Fruit fly (Drosophila melanogaster) whole organism, embryonic: ENCODE results near the gene SCCRO.

Source experiments
- BEAF-32 ChIP-seq: fragments of 200-800 bp; sonication (Bioruptor generic); optimal IDR thresholded peaks from 3 replicates; lab custom pipeline; 2017; ENCODE audit warnings: missing biosample characterization, missing genetic modification characterization, mild to moderate bottlenecking, moderate library complexity, missing genetic modification reagents
- CG10366 ChIP-seq: fragments of 200-800 bp; sonication (Bioruptor generic); IDR thresholded peaks from 2 replicates; pipeline ENCODE4 v1.3.6; 2022; ENCODE audit warnings: missing biosample characterization, missing genetic modification characterization
- CG10979 ChIP-seq: fragments of 200-800 bp; sonication (Bioruptor generic); optimal IDR thresholded peaks from 2 replicates; lab custom pipeline; 2018; ENCODE audit warnings: missing biosample characterization, mild to moderate bottlenecking, missing genetic modification characterization, moderate library complexity
- CG11085 ChIP-seq: fragments of 200-800 bp; sonication (Bioruptor generic); IDR thresholded peaks from 2 replicates; pipeline ENCODE4 v1.3.6; 2022; ENCODE audit warnings: missing biosample characterization, missing genetic modification characterization
- CG11398 ChIP-seq: fragments of 200-800 bp; sonication (Bioruptor generic); optimal IDR thresholded peaks from 2 replicates; lab custom pipeline; 2016; ENCODE audit warnings: missing biosample characterization, missing genetic modification characterization
- CG11560 ChIP-seq: fragments of 200-800 bp; sonication (Bioruptor generic); IDR thresholded peaks from 3 replicates; pipeline ENCODE4 v1.3.6; 2022; ENCODE audit warnings: missing biosample characterization, missing genetic modification characterization
- CG12104 ChIP-seq: fragments of 200-800 bp; sonication (Bioruptor generic); optimal IDR thresholded peaks from 3 replicates; lab custom pipeline; 2016; ENCODE audit warnings: missing biosample characterization, missing genetic modification characterization
- CG1233 ChIP-seq: fragments of 200-800 bp; sonication (Bioruptor generic); optimal IDR thresholded peaks from 4 replicates; lab custom pipeline; 2018; ENCODE audit warnings: missing biosample characterization, mild to moderate bottlenecking, missing genetic modification characterization
- CG12942 ChIP-seq: fragments of 200-800 bp; sonication (Bioruptor generic); optimal IDR thresholded peaks from 3 replicates; lab custom pipeline; 2016; ENCODE audit warnings: missing biosample characterization, missing genetic modification characterization
- CG13296 ChIP-seq: fragments of 200-800 bp; sonication (Bioruptor generic); optimal IDR thresholded peaks from 3 replicates; lab custom pipeline; 2018; ENCODE audit warnings: missing biosample characterization, mild to moderate bottlenecking, missing genetic modification characterization
- CG13424 ChIP-seq: fragments of 200-800 bp; sonication (Bioruptor generic); optimal IDR thresholded peaks from 2 replicates; lab custom pipeline; 2019; ENCODE audit warnings: missing biosample characterization, mild to moderate bottlenecking, missing genetic modification characterization, moderate library complexity
- CG15011 ChIP-seq: fragments of 200-800 bp; sonication (Bioruptor generic); optimal IDR thresholded peaks from 3 replicates; lab custom pipeline; 2018; ENCODE audit warnings: missing biosample characterization, mild to moderate bottlenecking, missing genetic modification characterization
- CG15479 ChIP-seq: fragments of 200-800 bp; sonication (Bioruptor generic); optimal IDR thresholded peaks from 3 replicates; lab custom pipeline; 2019; ENCODE audit warnings: missing biosample characterization, mild to moderate bottlenecking, missing genetic modification characterization, moderate library complexity
- CG17186 ChIP-seq: fragments of 200-800 bp; sonication (Bioruptor generic); optimal IDR thresholded peaks from 3 replicates; lab custom pipeline; 2017; ENCODE audit warnings: missing biosample characterization, missing genetic modification reagents, missing genetic modification characterization
- CG18476 ChIP-seq: fragments of 200-800 bp; sonication (Bioruptor generic); optimal IDR thresholded peaks from 2 replicates; lab custom pipeline; 2016; ENCODE audit warnings: missing biosample characterization, mild to moderate bottlenecking, missing genetic modification characterization
- CG18599 ChIP-seq: fragments of 200-800 bp; sonication (Bioruptor generic); optimal IDR thresholded peaks from 3 replicates; lab custom pipeline; 2017; ENCODE audit warnings: missing biosample characterization, missing genetic modification characterization, mild to moderate bottlenecking, moderate library complexity, missing genetic modification reagents
- CG3281 ChIP-seq: fragments of 200-800 bp; sonication (Bioruptor generic); optimal IDR thresholded peaks from 3 replicates; lab custom pipeline; 2017; ENCODE audit warnings: missing biosample characterization, mild to moderate bottlenecking, missing genetic modification characterization
- CG43689 ChIP-seq: fragments of 200-800 bp; sonication (Bioruptor generic); IDR thresholded peaks from 2 replicates; pipeline ENCODE4 v1.3.6; 2022; ENCODE audit warnings: missing biosample characterization, missing genetic modification characterization
- CG6254 ChIP-seq: fragments of 200-800 bp; sonication (Bioruptor generic); optimal IDR thresholded peaks from 3 replicates; lab custom pipeline; 2017; ENCODE audit warnings: mild to moderate bottlenecking, missing biosample characterization, missing genetic modification reagents, missing genetic modification characterization
- CG7745 ChIP-seq: fragments of 200-800 bp; sonication (Bioruptor generic); optimal IDR thresholded peaks from 2 replicates; lab custom pipeline; 2018; ENCODE audit warnings: missing biosample characterization, mild to moderate bottlenecking, missing genetic modification characterization, moderate library complexity
- CG7786 ChIP-seq: fragments of 200-800 bp; sonication (Bioruptor generic); optimal IDR thresholded peaks from 2 replicates; lab custom pipeline; 2016; ENCODE audit warnings: missing biosample characterization, missing genetic modification characterization
- CG7839 ChIP-seq: fragments of 200-800 bp; sonication (Bioruptor generic); optimal IDR thresholded peaks from 3 replicates; lab custom pipeline; 2018; ENCODE audit warnings: missing biosample characterization, mild to moderate bottlenecking, missing genetic modification characterization, moderate library complexity
- CG9797 ChIP-seq: fragments of 200-800 bp; sonication (Bioruptor generic); optimal IDR thresholded peaks from 3 replicates; lab custom pipeline; 2018; ENCODE audit warnings: missing biosample characterization, mild to moderate bottlenecking, missing genetic modification characterization
- Dek ChIP-seq: fragments of 200-800 bp; sonication (Bioruptor generic); optimal IDR thresholded peaks from 3 replicates; lab custom pipeline; 2019; ENCODE audit warnings: missing biosample characterization, mild to moderate bottlenecking, missing genetic modification characterization, moderate library complexity
- ERR ChIP-seq: fragments of 200-800 bp; sonication (Bioruptor generic); optimal IDR thresholded peaks from 2 replicates; lab custom pipeline; 2016; ENCODE audit warnings: missing biosample characterization, missing genetic modification characterization
- Eip74EF ChIP-seq, 2 experiments: fragments of 200-800 bp in 1 of 2; fragments of >200 bp in 1 of 2; sonication (Bioruptor generic) in 1 of 2; optimal IDR thresholded peaks; 2 replicates each; lab custom pipeline; 2017 to 2019; ENCODE audit warnings: missing biosample characterization in 2 of 2, missing genetic modification characterization in 2 of 2, mild to moderate bottlenecking in 1 of 2, moderate library complexity in 1 of 2
- Gug ChIP-seq: fragments of 200-800 bp; sonication (Bioruptor generic); IDR thresholded peaks from 4 replicates; pipeline ENCODE4 v1.3.6; 2022; ENCODE audit warnings: missing biosample characterization, missing genetic modification characterization
- H2.0 ChIP-seq: fragments of 200-800 bp; sonication (Bioruptor generic); IDR thresholded peaks from 2 replicates; pipeline ENCODE4 v1.3.6; 2022; ENCODE audit warnings: missing biosample characterization, missing genetic modification characterization
- Hr78 ChIP-seq, 2 experiments: fragments of 200-800 bp in 1 of 2; fragments of >200 bp in 1 of 2; sonication (Bioruptor generic) in 1 of 2; optimal IDR thresholded peaks; 2 replicates each; lab custom pipeline; 2017 to 2019; ENCODE audit warnings: missing biosample characterization in 2 of 2, missing genetic modification characterization in 2 of 2, mild to moderate bottlenecking in 1 of 2, moderate library complexity in 1 of 2
- Kr ChIP-seq: fragments of 200-800 bp; sonication (Bioruptor generic); optimal IDR thresholded peaks from 2 replicates; lab custom pipeline; 2017; ENCODE audit warnings: missing biosample characterization, mild to moderate bottlenecking, missing genetic modification characterization
- Med ChIP-seq: fragments of 200-800 bp; sonication (Bioruptor generic); peaks from one replicate; lab custom pipeline; 2016; ENCODE audit warnings: missing biosample characterization, missing genetic modification characterization, mild to moderate bottlenecking, inconsistent platforms, moderate library complexity
- NC2β ChIP-seq: fragments of 200-800 bp; sonication (Bioruptor generic); optimal IDR thresholded peaks from 2 replicates; lab custom pipeline; 2016; ENCODE audit warnings: missing biosample characterization, missing genetic modification characterization
- Oli ChIP-seq: fragments of 200-800 bp; sonication (Bioruptor generic); optimal IDR thresholded peaks from 2 replicates; lab custom pipeline; 2018; ENCODE audit warnings: missing biosample characterization, mild to moderate bottlenecking, missing genetic modification characterization, moderate library complexity
- Pdp1 ChIP-seq, 2 experiments: fragments of 200-800 bp; sonication (Bioruptor generic); optimal IDR thresholded peaks; 3 replicates each; lab custom pipeline; 2016; ENCODE audit warnings: missing biosample characterization in 2 of 2, missing genetic modification characterization in 2 of 2, mild to moderate bottlenecking in 1 of 2, moderate library complexity in 1 of 2
- YL-1 ChIP-seq: fragments of 200-800 bp; sonication (Bioruptor generic); optimal IDR thresholded peaks from 3 replicates; lab custom pipeline; 2017; ENCODE audit warnings: missing biosample characterization, mild to moderate bottlenecking, missing genetic modification characterization
- amos ChIP-seq: fragments of 200-800 bp; sonication (Bioruptor generic); IDR thresholded peaks from 2 replicates; pipeline ENCODE4 v1.3.6; 2022; ENCODE audit warnings: missing biosample characterization, missing genetic modification characterization; ENCODE audit not compliant: partially characterized antibody
- bcd ChIP-seq: fragments of 200-800 bp; sonication (Bioruptor generic); optimal IDR thresholded peaks from 2 replicates; lab custom pipeline; 2017; ENCODE audit warnings: missing biosample characterization, mild to moderate bottlenecking, missing genetic modification characterization
- btn ChIP-seq: fragments of 200-800 bp; sonication (Bioruptor generic); optimal IDR thresholded peaks from 2 replicates; lab custom pipeline; 2016; ENCODE audit warnings: missing biosample characterization, missing genetic modification characterization
- cato ChIP-seq: fragments of 200-800 bp; sonication (Bioruptor generic); optimal IDR thresholded peaks from 2 replicates; lab custom pipeline; 2016; ENCODE audit warnings: missing biosample characterization, missing genetic modification characterization, borderline replicate concordance
- danr ChIP-seq: fragments of 200-800 bp; sonication (Bioruptor generic); IDR thresholded peaks from 2 replicates; pipeline ENCODE4 v1.3.6; 2022; ENCODE audit warnings: missing biosample characterization, missing genetic modification characterization
- grau ChIP-seq: fragments of 200-800 bp; optimal IDR thresholded peaks from 3 replicates; lab custom pipeline; 2019; ENCODE audit warnings: missing biosample characterization, mild to moderate bottlenecking, missing genetic modification characterization, moderate library complexity
- gro ChIP-seq: fragments of 200-800 bp; sonication (Bioruptor generic); optimal IDR thresholded peaks from 2 replicates; lab custom pipeline; 2016; ENCODE audit warnings: missing biosample characterization, missing genetic modification characterization
- org-1 ChIP-seq: fragments of 200-800 bp; sonication (Bioruptor generic); optimal IDR thresholded peaks from 2 replicates; lab custom pipeline; 2017; ENCODE audit warnings: missing biosample characterization, missing genetic modification characterization
- ranshi ChIP-seq: fragments of 200-800 bp; sonication (Bioruptor generic); IDR thresholded peaks from 2 replicates; pipeline ENCODE4 v1.3.6; 2022; ENCODE audit warnings: missing biosample characterization, missing genetic modification characterization
- rib ChIP-seq: fragments of 200-800 bp; sonication (Bioruptor generic); IDR thresholded peaks from 2 replicates; pipeline ENCODE4 v1.3.6; 2022; ENCODE audit warnings: missing biosample characterization, missing genetic modification characterization
- sd ChIP-seq: fragments of 200-800 bp; sonication (Bioruptor generic); optimal IDR thresholded peaks from 3 replicates; lab custom pipeline; 2018; ENCODE audit warnings: missing biosample characterization, mild to moderate bottlenecking, missing genetic modification characterization, moderate library complexity
- sens ChIP-seq: fragments of 200-800 bp; sonication (Bioruptor generic); peaks from one replicate; lab custom pipeline; 2016; ENCODE audit warnings: missing biosample characterization, missing genetic modification characterization
- sens-2 ChIP-seq: fragments of 200-800 bp; sonication (Bioruptor generic); IDR thresholded peaks from 2 replicates; pipeline ENCODE4 v1.3.6; 2022; ENCODE audit warnings: missing biosample characterization, missing genetic modification characterization
- tgo ChIP-seq: fragments of 200-800 bp; sonication (Bioruptor generic); IDR thresholded peaks from 3 replicates; pipeline ENCODE4 v1.3.6; 2022; ENCODE audit warnings: missing biosample characterization, missing genetic modification characterization
- unc-4 ChIP-seq: fragments of 200-800 bp; sonication (Bioruptor generic); IDR thresholded peaks from 2 replicates; pipeline ENCODE4 v1.3.6; 2022; ENCODE audit warnings: missing biosample characterization, missing genetic modification characterization; ENCODE audit not compliant: partially characterized antibody

SCCRO gene

DNA sequence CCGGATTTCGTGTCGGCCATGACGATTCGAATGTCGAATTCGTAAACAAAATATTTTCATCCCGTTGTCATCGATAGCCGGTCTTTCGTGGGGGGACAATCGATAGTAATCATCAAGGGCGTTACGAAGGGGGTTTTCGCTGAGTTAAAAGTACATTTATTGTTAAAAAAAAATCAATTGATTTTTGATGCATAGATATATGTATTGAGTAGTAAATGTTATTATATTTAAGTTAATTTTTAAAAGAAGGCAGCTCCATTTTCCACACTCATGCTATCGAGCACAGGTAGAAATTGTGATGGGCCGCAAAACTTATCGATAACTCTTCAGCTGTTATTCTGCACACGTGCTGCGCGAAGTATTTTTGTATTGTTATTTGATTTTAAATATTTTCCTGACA lies 17.3 kb downstream of the SCCRO start, which contains the start of the genes mrn and CG12301 (continued):
- peak; percentile 83 for TF ChIP-seq CG3281 (GFP tag; lab: Kevin White, UChicago)
- peak; percentile 70 for TF ChIP-seq CG12104
- no peak for TF ChIP-seq grau (tag; lab: Kevin White, UChicago)
- TF ChIP-seq CG18599 (GFP tag; lab: Kevin White, UChicago): no peak
- TF ChIP-seq CG10366 (GFP tag; lab: Robert Waterston, UW): peak; percentile 81
- TF ChIP-seq Oli: no peak
- no peak for TF ChIP-seq Dek
- peak; percentile 70; the same call in 2 of the 3 replicates for TF ChIP-seq CG11560 (tag; lab: Robert Waterston, UW)
- TF ChIP-seq CG7786: peak; percentile 44
- peak; percentile 96 for TF ChIP-seq danr
- peak; percentile 35 for TF ChIP-seq CG18476 (GFP tag; lab: Kevin White, UChicago)
- peak; percentile 51 for TF ChIP-seq CG12942 (GFP tag; lab: Kevin White, UChicago)
- peak; percentile 67 for TF ChIP-seq CG17186 (GFP tag; lab: Kevin White, UChicago)
- TF ChIP-seq Hr78 (GFP tag; optimal IDR thresholded peaks at IDR 0.05; lab: Kevin White, UChicago): no peak
- no peak for TF ChIP-seq CG15011 (GFP tag; lab: Kevin White, UChicago)
- peak; percentile 81 for TF ChIP-seq rib (GFP tag; lab: Robert Waterston, UW)
- peak; percentile 55 for TF ChIP-seq CG9797 (GFP tag; lab: Kevin White, UChicago)
- TF ChIP-seq Gug (GFP tag; lab: Robert Waterston, UW): peak; percentile 89
- no peak for TF ChIP-seq CG7839 (tag; lab: Kevin White, UChicago)
- peak; percentile 78 for TF ChIP-seq ranshi (GFP tag; lab: Robert Waterston, UW)
- TF ChIP-seq BEAF-32 (GFP tag; lab: Kevin White, UChicago): peak; percentile 97
- no peak for TF ChIP-seq CG1233 (GFP tag; lab: Kevin White, UChicago)
- peak; percentile 72 for TF ChIP-seq H2.0
- no peak for TF ChIP-seq Eip74EF (GFP tag; optimal IDR thresholded peaks at IDR 0.05; lab: Kevin White, UChicago)
- peak; percentile 91 for TF ChIP-seq Med
- TF ChIP-seq gro (GFP tag; lab: Kevin White, UChicago): peak; percentile 79
- no peak for TF ChIP-seq org-1 (GFP tag; lab: Kevin White, UChicago)
- peak; percentile 31 for TF ChIP-seq cato (GFP tag; lab: Kevin White, UChicago)
- peak; percentile 94 for TF ChIP-seq tgo (GFP tag; lab: Robert Waterston, UW)
- no peak for TF ChIP-seq Kr (GFP tag; lab: Kevin White, UChicago)
- peak in 1 of 2 experiments; percentile 76 for TF ChIP-seq Pdp1 (GFP tag; optimal IDR thresholded peaks at IDR 0.05; lab: Kevin White, UChicago)
- TF ChIP-seq CG7745: no peak
- peak; percentile 96 for TF ChIP-seq unc-4
- no peak for TF ChIP-seq CG15479 (GFP tag; lab: Kevin White, UChicago)
- peak; percentile 92 for TF ChIP-seq sens
- peak; percentile 72 for TF ChIP-seq CG13424
- peak; percentile 61 for TF ChIP-seq CG10979 (tag; lab: Kevin White, UChicago)
- peak; percentile 33 for TF ChIP-seq NC2β (GFP tag; lab: Kevin White, UChicago)
- no peak for TF ChIP-seq CG43689 (GFP tag; lab: Robert Waterston, UW)
- TF ChIP-seq amos (GFP tag; lab: Robert Waterston, UW): peak; percentile 85
- no peak for TF ChIP-seq CG13296 (GFP tag; lab: Kevin White, UChicago)
- no peak for TF ChIP-seq btn (GFP tag; lab: Kevin White, UChicago)
- no peak for TF ChIP-seq sens-2 (GFP tag; lab: Robert Waterston, UW)
- no peak for TF ChIP-seq ERR (GFP tag; lab: Kevin White, UChicago)
- TF ChIP-seq bcd (GFP tag; lab: Kevin White, UChicago): no peak
- TF ChIP-seq CG6254 (GFP tag; lab: Kevin White, UChicago): no peak
- no peak for TF ChIP-seq CG11398 (GFP tag; lab: Kevin White, UChicago)
- peak; percentile 91 for TF ChIP-seq sd (tag; lab: Kevin White, UChicago)
- TF ChIP-seq CG11085 (GFP tag; lab: Robert Waterston, UW): peak; percentile 87
- peak; percentile 69 for TF ChIP-seq YL-1 (GFP tag; lab: Kevin White, UChicago)
